Worm (Caenorhabditis elegans): ENCODE measurements around the gene W07B8.4.

- TF ChIP-seq nhr-76 (tag; optimal IDR thresholded peaks at IDR 0.05) (no peak), fkh-10 (GFP tag; optimal IDR thresholded peaks at IDR 0.05) (no peak), zag-1 (tag; optimal IDR thresholded peaks at IDR 0.05) (no peak), unc-62 (GFP tag; optimal IDR thresholded peaks at IDR 0.05) (no peak), ztf-4 (tag; optimal IDR thresholded peaks at IDR 0.05) (no peak), nhr-12 (tag; optimal IDR thresholded peaks at IDR 0.05) (no peak), nhr-11 (tag; optimal IDR thresholded peaks at IDR 0.05) (no peak), nhr-85 (tag) (no peak), skn-1 (tag; optimal IDR thresholded peaks at IDR 0.05) (no peak), ets-5 (GFP tag; IDR thresholded peaks at IDR 0.05) (no peak), snpc-4 (tag; optimal IDR thresholded peaks at IDR 0.05) (no peak), jun-1 (tag; optimal IDR thresholded peaks at IDR 0.05) (no peak)
Observed at ce11 chrV:1156431-1156830, 24.7 kb upstream of the W07B8.4 start.
